Fruit fly (Drosophila melanogaster) whole organism, embryonic: Measurements from ENCODE around the gene CG11698.

Source experiments
- Asciz ChIP-seq: fragments of 200-800 bp; sonication (Bioruptor generic); optimal IDR thresholded peaks from 2 replicates; lab custom pipeline; 2017; ENCODE audit warnings: missing biosample characterization, mild to moderate bottlenecking, missing genetic modification characterization, missing genetic modification reagents
- CG11696 ChIP-seq: fragments of 200-800 bp; sonication (Bioruptor generic); IDR thresholded peaks from 2 replicates; pipeline ENCODE4 v1.3.6; 2022; ENCODE audit warnings: missing biosample characterization, missing genetic modification characterization
- CG1233 ChIP-seq: fragments of 200-800 bp; sonication (Bioruptor generic); optimal IDR thresholded peaks from 4 replicates; lab custom pipeline; 2018; ENCODE audit warnings: missing biosample characterization, mild to moderate bottlenecking, missing genetic modification characterization
- CG13296 ChIP-seq: fragments of 200-800 bp; sonication (Bioruptor generic); optimal IDR thresholded peaks from 3 replicates; lab custom pipeline; 2018; ENCODE audit warnings: missing biosample characterization, mild to moderate bottlenecking, missing genetic modification characterization
- CG14710 ChIP-seq: fragments of 200-800 bp; sonication (Bioruptor generic); optimal IDR thresholded peaks from 3 replicates; lab custom pipeline; 2019; ENCODE audit warnings: missing biosample characterization, mild to moderate bottlenecking, missing genetic modification characterization, moderate library complexity
- CG1529 ChIP-seq: fragments of 200-800 bp; sonication (Bioruptor generic); optimal IDR thresholded peaks from 3 replicates; lab custom pipeline; 2018; ENCODE audit warnings: missing biosample characterization, missing genetic modification characterization
- CG1602 ChIP-seq: fragments of 200-800 bp; sonication (Bioruptor generic); optimal IDR thresholded peaks from 3 replicates; lab custom pipeline; 2016; ENCODE audit warnings: missing biosample characterization, missing genetic modification characterization
- CG16863 ChIP-seq: fragments of 200-800 bp; sonication (Bioruptor generic); optimal IDR thresholded peaks from 3 replicates; lab custom pipeline; 2016; ENCODE audit warnings: missing biosample characterization, missing genetic modification characterization
- CG17802 ChIP-seq: fragments of 200-800 bp; sonication (Bioruptor generic); optimal IDR thresholded peaks from 2 replicates; lab custom pipeline; 2018; ENCODE audit warnings: missing biosample characterization, mild to moderate bottlenecking, missing genetic modification characterization, moderate library complexity
- CG2889 ChIP-seq: fragments of 200-800 bp; sonication (Bioruptor generic); IDR thresholded peaks from 3 replicates; pipeline ENCODE4 v1.3.6; 2022; ENCODE audit warnings: missing biosample characterization, missing genetic modification characterization
- CG31365 ChIP-seq: fragments of 200-800 bp; sonication (Bioruptor generic); optimal IDR thresholded peaks from 2 replicates; lab custom pipeline; 2018; ENCODE audit warnings: missing biosample characterization, mild to moderate bottlenecking, missing genetic modification characterization
- CG31388 ChIP-seq: fragments of 200-800 bp; sonication (Bioruptor generic); optimal IDR thresholded peaks from 2 replicates; lab custom pipeline; 2016; ENCODE audit warnings: missing biosample characterization, missing genetic modification characterization
- CG34376 ChIP-seq: fragments of 200-800 bp; sonication (Bioruptor generic); optimal IDR thresholded peaks from 2 replicates; lab custom pipeline; 2018; ENCODE audit warnings: missing biosample characterization, mild to moderate bottlenecking, missing genetic modification characterization
- CG4820 ChIP-seq: fragments of 200-800 bp; sonication (Bioruptor generic); optimal IDR thresholded peaks from 3 replicates; lab custom pipeline; 2016; ENCODE audit warnings: missing biosample characterization, missing genetic modification characterization
- CG6272 ChIP-seq: fragments of 200-800 bp; sonication (Bioruptor generic); IDR thresholded peaks from 2 replicates; pipeline ENCODE4 v1.3.6; 2022; ENCODE audit warnings: missing biosample characterization, missing genetic modification characterization
- CG6854 ChIP-seq: fragments of 200-800 bp; sonication (Bioruptor generic); optimal IDR thresholded peaks from 3 replicates; lab custom pipeline; 2017; ENCODE audit warnings: missing biosample characterization, mild to moderate bottlenecking, missing genetic modification characterization
- CG7987 ChIP-seq: fragments of 200-800 bp; sonication (Bioruptor generic); optimal IDR thresholded peaks from 2 replicates; lab custom pipeline; 2018; ENCODE audit warnings: missing biosample characterization, mild to moderate bottlenecking, missing genetic modification characterization, moderate library complexity
- CG8359 ChIP-seq: fragments of 200-800 bp; sonication (Bioruptor generic); optimal IDR thresholded peaks from 2 replicates; lab custom pipeline; 2017; ENCODE audit warnings: missing biosample characterization, mild to moderate bottlenecking, missing genetic modification characterization, borderline replicate concordance
- CG8388 ChIP-seq: fragments of 200-800 bp; sonication (Bioruptor generic); optimal IDR thresholded peaks from 2 replicates; lab custom pipeline; 2019; ENCODE audit warnings: missing biosample characterization, mild to moderate bottlenecking, missing genetic modification characterization, moderate library complexity
- CG8924 ChIP-seq: fragments of 200-800 bp; optimal IDR thresholded peaks from 3 replicates; lab custom pipeline; 2019; ENCODE audit warnings: missing biosample characterization, mild to moderate bottlenecking, missing genetic modification characterization, moderate library complexity
- CG8944 ChIP-seq: fragments of 200-800 bp; sonication (Bioruptor generic); optimal IDR thresholded peaks from 3 replicates; lab custom pipeline; 2016; ENCODE audit warnings: missing biosample characterization, missing genetic modification characterization
- CTCF ChIP-seq: fragments of 200-800 bp; sonication (Bioruptor generic); optimal IDR thresholded peaks from 2 replicates; lab custom pipeline; 2017; ENCODE audit warnings: missing biosample characterization, mild to moderate bottlenecking, missing genetic modification characterization, moderate library complexity
- D19A ChIP-seq: fragments of 200-800 bp; optimal IDR thresholded peaks from 3 replicates; lab custom pipeline; 2019; ENCODE audit warnings: missing biosample characterization, mild to moderate bottlenecking, missing genetic modification characterization, moderate library complexity
- Dbx ChIP-seq: fragments of 200-800 bp; sonication (Bioruptor generic); IDR thresholded peaks from 3 replicates; pipeline ENCODE4 v1.3.6; 2022; ENCODE audit warnings: missing biosample characterization, missing genetic modification characterization
- Dll ChIP-seq: fragments of 200-800 bp; sonication (Bioruptor generic); IDR thresholded peaks from 4 replicates; pipeline ENCODE4 v1.3.6; 2022; ENCODE audit warnings: missing biosample characterization, missing genetic modification characterization; ENCODE audit not compliant: partially characterized antibody
- Gsc ChIP-seq: fragments of 200-800 bp; sonication (Bioruptor generic); IDR thresholded peaks from 2 replicates; pipeline ENCODE4 v1.3.6; 2022; ENCODE audit warnings: missing biosample characterization, missing genetic modification characterization
- Jarid2 ChIP-seq: fragments of 200-800 bp; sonication (Bioruptor generic); optimal IDR thresholded peaks from 3 replicates; lab custom pipeline; 2017; ENCODE audit warnings: mild to moderate bottlenecking, missing biosample characterization, missing genetic modification reagents, missing genetic modification characterization
- Mad ChIP-seq: fragments of 200-800 bp; sonication (Bioruptor generic); optimal IDR thresholded peaks from 2 replicates; lab custom pipeline; 2016; ENCODE audit warnings: missing biosample characterization, missing genetic modification characterization
- Six4 ChIP-seq: fragments of 200-800 bp; sonication (Bioruptor generic); optimal IDR thresholded peaks from 2 replicates; lab custom pipeline; 2016; ENCODE audit warnings: missing biosample characterization, missing genetic modification characterization
- TFAM ChIP-seq: fragments of 200-800 bp; sonication (Bioruptor generic); optimal IDR thresholded peaks from 2 replicates; lab custom pipeline; 2017; ENCODE audit warnings: missing biosample characterization, missing genetic modification characterization, inconsistent platforms
- bcd ChIP-seq: fragments of 200-800 bp; sonication (Bioruptor generic); optimal IDR thresholded peaks from 2 replicates; lab custom pipeline; 2017; ENCODE audit warnings: missing biosample characterization, mild to moderate bottlenecking, missing genetic modification characterization
- chn ChIP-seq: fragments of 200-800 bp; sonication (Bioruptor generic); optimal IDR thresholded peaks from 2 replicates; lab custom pipeline; 2016; ENCODE audit warnings: missing biosample characterization, missing genetic modification characterization
- crc ChIP-seq: fragments of 200-800 bp; sonication (Bioruptor generic); optimal IDR thresholded peaks from 2 replicates; lab custom pipeline; 2016; ENCODE audit warnings: missing biosample characterization, missing genetic modification characterization
- crol ChIP-seq: fragments of 200-800 bp; sonication (Bioruptor generic); IDR thresholded peaks from 2 replicates; pipeline ENCODE4 v1.3.6; 2022; ENCODE audit warnings: missing biosample characterization, missing genetic modification characterization
- da ChIP-seq: fragments of 200-800 bp; sonication (Bioruptor generic); optimal IDR thresholded peaks from 2 replicates; lab custom pipeline; 2016; ENCODE audit warnings: missing biosample characterization, missing genetic modification characterization
- disco-r ChIP-seq: fragments of 200-800 bp; sonication (Bioruptor generic); optimal IDR thresholded peaks from 2 replicates; lab custom pipeline; 2016; ENCODE audit warnings: missing biosample characterization, missing genetic modification characterization
- dpn ChIP-seq, 2 experiments: fragments of 200-800 bp; sonication (Bioruptor generic); optimal IDR thresholded peaks; 3 replicates each; lab custom pipeline; 2016; ENCODE audit warnings: missing biosample characterization in 2 of 2, missing genetic modification characterization in 2 of 2
- fd64A ChIP-seq: fragments of 200-800 bp; sonication (Bioruptor generic); optimal IDR thresholded peaks from 3 replicates; lab custom pipeline; 2018; ENCODE audit warnings: missing biosample characterization, mild to moderate bottlenecking, missing genetic modification characterization
- fru ChIP-seq: fragments of >200 bp; optimal IDR thresholded peaks from 2 replicates; lab custom pipeline; 2017
- hbn ChIP-seq: fragments of 200-800 bp; sonication (Bioruptor generic); IDR thresholded peaks from 2 replicates; pipeline ENCODE4 v1.3.6; 2022; ENCODE audit warnings: missing biosample characterization, missing genetic modification characterization; ENCODE audit not compliant: partially characterized antibody
- mld ChIP-seq: fragments of 200-800 bp; sonication (Bioruptor generic); IDR thresholded peaks from 3 replicates; pipeline ENCODE4 v1.3.6; 2022; ENCODE audit warnings: missing biosample characterization, missing genetic modification characterization; ENCODE audit not compliant: partially characterized antibody
- ranshi ChIP-seq: fragments of 200-800 bp; sonication (Bioruptor generic); IDR thresholded peaks from 2 replicates; pipeline ENCODE4 v1.3.6; 2022; ENCODE audit warnings: missing biosample characterization, missing genetic modification characterization
- ro ChIP-seq: fragments of 200-800 bp; sonication (Bioruptor generic); IDR thresholded peaks from 2 replicates; pipeline ENCODE4 v1.3.6; 2022; ENCODE audit warnings: missing biosample characterization, missing genetic modification characterization
- sens ChIP-seq: fragments of 200-800 bp; sonication (Bioruptor generic); peaks from one replicate; lab custom pipeline; 2016; ENCODE audit warnings: missing biosample characterization, missing genetic modification characterization
- sug ChIP-seq: fragments of 200-800 bp; optimal IDR thresholded peaks from 2 replicates; lab custom pipeline; 2019; ENCODE audit warnings: missing biosample characterization, mild to moderate bottlenecking, missing genetic modification characterization, moderate library complexity
- trh ChIP-seq: fragments of 200-800 bp; sonication (Bioruptor generic); optimal IDR thresholded peaks from 2 replicates; lab custom pipeline; 2016; ENCODE audit warnings: missing biosample characterization, missing genetic modification characterization
- vnd ChIP-seq: fragments of 200-800 bp; sonication (Bioruptor generic); IDR thresholded peaks from 3 replicates; pipeline ENCODE4 v1.3.6; 2022; ENCODE audit warnings: missing biosample characterization, missing genetic modification characterization; ENCODE audit not compliant: partially characterized antibody
- zfh1 ChIP-seq: fragments of 200-800 bp; sonication (Bioruptor generic); IDR thresholded peaks from 3 replicates; pipeline ENCODE4 v1.3.6; 2022; ENCODE audit warnings: missing biosample characterization, missing genetic modification characterization

The CG11698 gene

DNA sequence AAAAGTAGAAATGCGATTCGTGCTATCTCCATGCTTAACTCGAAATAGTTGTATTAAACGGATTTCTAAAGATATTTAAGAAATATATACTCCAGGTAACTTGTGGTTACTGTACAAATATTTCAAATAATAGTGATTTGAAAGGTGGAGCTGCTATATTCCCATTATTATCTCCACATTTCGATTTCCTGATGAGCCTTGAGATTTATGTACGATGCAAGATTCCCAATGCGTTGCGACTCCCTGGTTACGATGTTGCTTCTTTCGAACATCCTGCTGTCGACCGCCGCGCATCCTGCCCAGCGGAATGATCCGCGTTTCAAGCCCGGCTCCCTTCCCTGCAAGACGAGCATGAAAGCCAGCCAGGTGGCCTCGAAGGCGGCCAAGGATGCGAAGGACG, at the start of gene CG11698, which contains the start of gene CG11694:
TSS of gene CG11698 (plus strand) at position 152 of the 400 bp plus-strand sequence.
TSS of gene CG11694 (minus strand) at position 101 of the 400 bp plus-strand sequence.
- TF ChIP-seq sens (peak; percentile 52), D19A (tag; lab: Kevin White, UChicago) (no peak)

DNA sequence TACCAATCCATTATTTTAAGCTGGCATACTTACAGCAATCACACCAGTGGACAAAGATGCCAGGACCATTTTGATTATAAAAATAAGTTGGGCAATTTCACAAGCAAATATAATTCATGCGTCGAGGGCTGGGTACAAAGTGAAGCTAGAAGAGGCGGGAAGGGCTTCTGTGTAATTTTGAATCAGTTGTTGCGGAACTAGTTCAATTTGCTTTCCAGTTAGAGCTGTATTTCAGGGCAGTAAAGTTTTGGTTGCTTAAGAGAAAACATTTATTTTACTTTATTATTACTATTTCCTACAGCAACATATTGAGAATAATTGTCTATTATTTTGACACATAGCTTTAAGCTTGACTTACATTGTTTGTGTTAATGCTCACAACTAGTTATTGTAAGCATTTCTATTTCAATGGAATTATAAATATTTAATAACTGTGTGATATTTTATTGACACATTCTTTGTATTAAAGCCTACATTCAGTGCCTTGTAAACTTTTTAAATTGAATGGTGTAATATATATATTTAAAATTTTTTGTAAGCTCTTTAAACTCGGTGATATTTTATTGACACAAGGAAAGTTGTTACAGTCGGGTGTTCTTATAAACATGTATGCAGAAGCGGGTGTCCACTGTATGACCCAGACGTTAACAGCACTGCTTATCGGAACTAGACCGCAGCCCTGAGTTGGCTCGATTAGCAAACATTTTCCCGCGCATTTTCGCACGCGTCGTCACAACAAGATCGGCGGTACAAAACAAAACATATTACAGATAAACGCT, 47.5 kb upstream of the CG11698 start, which contains the start of the genes RPA1 and Mcm2:
TSS of gene RPA1 (minus strand) at position 150 of the 779 bp plus-strand sequence.
TSS of gene Mcm2 (plus strand) at position 669 of the 779 bp plus-strand sequence.
- TF ChIP-seq TFAM (no peak), CG7987 (no peak), disco-r (GFP tag; lab: Kevin White, UChicago) (peak; percentile 17), CG16863 (peak; percentile 23), CG4820 (GFP tag; lab: Kevin White, UChicago) (peak; percentile 74), CG13296 (peak; percentile 69), CG8388 (GFP tag; lab: Kevin White, UChicago) (peak; percentile 66), vnd (no peak), CG6272 (GFP tag; lab: Robert Waterston, UW) (peak; percentile 79), Asciz (GFP tag; lab: Kevin White, UChicago) (no peak), crc (GFP tag; lab: Kevin White, UChicago) (no peak), Jarid2 (GFP tag; lab: Kevin White, UChicago) (peak; percentile 20), CG1233 (GFP tag; lab: Kevin White, UChicago) (peak; percentile 73), D19A (tag; lab: Kevin White, UChicago) (peak; percentile 61), Gsc (GFP tag; lab: Robert Waterston, UW) (0 out of 2 replicates have a peak, but pooled peaks have one; percentile 53), CG8944 (no peak), Mad (GFP tag; lab: Kevin White, UChicago) (peak; percentile 32), CTCF (GFP tag; lab: Kevin White, UChicago) (peak; percentile 7), CG6854 (GFP tag; lab: Kevin White, UChicago) (no peak), CG1529 (GFP tag; lab: Kevin White, UChicago) (peak; percentile 35), CG31365 (tag; lab: Kevin White, UChicago) (peak; percentile 86), CG8924 (tag; lab: Kevin White, UChicago) (peak; percentile 81), Six4 (peak; percentile 66), CG14710 (tag; lab: Kevin White, UChicago) (peak; percentile 82), CG2889 (peak; percentile 73; the same call in 2 of the 3 replicates), fru (lab: Kevin White, UChicago) (no peak), ranshi (GFP tag; lab: Robert Waterston, UW) (peak; percentile 73; the same call in 1 of the 2 replicates), CG17802 (peak; percentile 15), hbn (GFP tag; lab: Robert Waterston, UW) (no peak), da (GFP tag; lab: Kevin White, UChicago) (no peak), Dll (no peak), CG1602 (GFP tag; lab: Kevin White, UChicago) (peak; percentile 78), sug (tag; lab: Kevin White, UChicago) (peak; percentile 82), CG8359 (peak; percentile 33), chn (GFP tag; lab: Kevin White, UChicago) (peak; percentile 68), fd64A (GFP tag; lab: Kevin White, UChicago) (no peak), CG34376 (no peak), crol (no peak), dpn (GFP tag; optimal IDR thresholded peaks at IDR 0.05; lab: Kevin White, UChicago) (peak; percentile 47 to 81), bcd (GFP tag; lab: Kevin White, UChicago) (peak; percentile 83), trh (peak; percentile 49), mld (GFP tag; lab: Robert Waterston, UW) (no peak), CG11696 (GFP tag; lab: Robert Waterston, UW) (0 out of 2 replicates have a peak, but pooled peaks have one; percentile 8), zfh1 (GFP tag; lab: Robert Waterston, UW) (peak; percentile 82), Dbx (GFP tag; lab: Robert Waterston, UW) (peak; percentile 79), CG31388 (GFP tag; lab: Kevin White, UChicago) (peak; percentile 29), ro (GFP tag; lab: Robert Waterston, UW) (peak; percentile 32; the same call in 1 of the 2 replicates)
